Worm (Caenorhabditis elegans) whole organism, L1 larva: ENCODE results near the gene mab-5.

ENCODE experiments used
- C04F5.9 ChIP-seq: sonication (generic microtip); optimal IDR thresholded peaks from 2 replicates; lab custom pipeline; 2016; ENCODE audit warnings: missing genetic modification characterization, missing compliant biosample characterization
- C34B4.2 ChIP-seq: sonication (generic microtip); optimal IDR thresholded peaks from 2 replicates; lab custom pipeline; 2017; ENCODE audit warnings: mild to moderate bottlenecking, missing genetic modification characterization, missing compliant biosample characterization
- Y116A8C.19 ChIP-seq: sonication (generic microtip); optimal IDR thresholded peaks from 2 replicates; lab custom pipeline; 2016; ENCODE audit warnings: missing compliant biosample characterization, missing genetic modification characterization, borderline replicate concordance
- aly-2 ChIP-seq: fragments of 150-350 bp; optimal IDR thresholded peaks from 2 replicates; lab custom pipeline; 2014; ENCODE audit warnings: missing biosample characterization, missing genetic modification characterization
- blmp-1 ChIP-seq: fragments of 150-350 bp; optimal IDR thresholded peaks from 2 replicates; lab custom pipeline; 2014; ENCODE audit warnings: missing biosample characterization, missing genetic modification characterization
- ceh-8 ChIP-seq: fragments of 200-800 bp; sonication (Bioruptor generic); optimal IDR thresholded peaks from 2 replicates; lab custom pipeline; 2018; ENCODE audit warnings: mild to moderate bottlenecking, missing genetic modification characterization, moderate library complexity, missing compliant biosample characterization
- ceh-82 ChIP-seq, 3 experiments: fragments of 150-350 bp in 1 of 3; sonication (generic microtip) in 2 of 3; optimal IDR thresholded peaks; 2 replicates each; lab custom pipeline; 2014 to 2017; ENCODE audit warnings: missing biosample characterization in 3 of 3, missing genetic modification characterization in 3 of 3
- ces-1 ChIP-seq: fragments of 150-350 bp; optimal IDR thresholded peaks from 2 replicates; lab custom pipeline; 2014; ENCODE audit warnings: missing biosample characterization, missing genetic modification reagents, missing genetic modification characterization
- dsc-1 ChIP-seq: sonication (generic microtip); optimal IDR thresholded peaks from 2 replicates; lab custom pipeline; 2016; ENCODE audit warnings: mild to moderate bottlenecking, missing genetic modification characterization, missing compliant biosample characterization
- efl-1 ChIP-seq, 4 experiments: fragments of 150-350 bp; optimal IDR thresholded peaks in 3 of 4; peaks in 1 of 4; 1 replicate in 1 of 4; 2 replicates in 3 of 4; lab custom pipeline; 2014; ENCODE audit warnings: missing biosample characterization in 2 of 4, missing genetic modification characterization in 2 of 4, missing genetic modification reagents in 2 of 4
- egl-13 ChIP-seq: sonication (generic microtip); optimal IDR thresholded peaks from 2 replicates; lab custom pipeline; 2016; ENCODE audit warnings: missing genotype, missing genetic modification reagents, missing genetic modification characterization, missing compliant biosample characterization
- egl-27 ChIP-seq, 2 experiments: fragments of 150-350 bp in 1 of 2; sonication (generic microtip); optimal IDR thresholded peaks; 3 replicates each; lab custom pipeline; 2017 to 2018; ENCODE audit warnings: missing biosample characterization in 2 of 2, missing genetic modification characterization in 2 of 2, missing genetic modification reagents in 2 of 2
- elt-2 ChIP-seq: sonication (generic microtip); optimal IDR thresholded peaks from 2 replicates; lab custom pipeline; 2016; ENCODE audit warnings: missing genetic modification characterization, mild to moderate bottlenecking, inconsistent platforms, missing compliant biosample characterization, missing genetic modification reagents
- fkh-10 ChIP-seq: sonication (generic microtip); optimal IDR thresholded peaks from 2 replicates; lab custom pipeline; 2017; ENCODE audit warnings: missing biosample characterization, missing genetic modification reagents, missing genetic modification characterization
- fkh-4 ChIP-seq: sonication (generic microtip); optimal IDR thresholded peaks from 2 replicates; lab custom pipeline; 2016; ENCODE audit warnings: missing compliant biosample characterization, missing genetic modification characterization, borderline replicate concordance
- fos-1 ChIP-seq: fragments of 150-350 bp; optimal IDR thresholded peaks from 2 replicates; lab custom pipeline; 2014; ENCODE audit warnings: missing biosample characterization, missing genetic modification characterization
- grh-1 ChIP-seq: fragments of 200-800 bp; sonication (Bioruptor generic); IDR thresholded peaks from 2 replicates; pipeline ENCODE4 v1.3.6; 2022; ENCODE audit warnings: missing genetic modification reagents, missing genetic modification characterization, missing compliant biosample characterization
- hlh-17 ChIP-seq: fragments of 200-800 bp; sonication (Bioruptor generic); optimal IDR thresholded peaks from 2 replicates; lab custom pipeline; 2018; ENCODE audit warnings: missing genetic modification characterization, mild to moderate bottlenecking, missing compliant biosample characterization, moderate library complexity, borderline replicate concordance
- hpl-2 ChIP-seq: fragments of 150-350 bp; optimal IDR thresholded peaks from 2 replicates; lab custom pipeline; 2014; ENCODE audit warnings: missing biosample characterization, missing genetic modification reagents, missing genetic modification characterization
- irx-1 ChIP-seq: sonication (generic microtip); optimal IDR thresholded peaks from 2 replicates; lab custom pipeline; 2016; ENCODE audit warnings: missing genetic modification characterization, missing compliant biosample characterization
- isw-1 ChIP-seq: fragments of 200-800 bp; sonication (Bioruptor generic); IDR thresholded peaks from 2 replicates; pipeline ENCODE4 v1.3.6; 2022; ENCODE audit warnings: missing genetic modification characterization, missing compliant biosample characterization
- jun-1 ChIP-seq: fragments of 150-350 bp; optimal IDR thresholded peaks from 2 replicates; lab custom pipeline; 2014; ENCODE audit warnings: missing biosample characterization, missing genetic modification reagents, missing genetic modification characterization
- lin-14 ChIP-seq: fragments of 200-800 bp; sonication (Bioruptor generic); optimal IDR thresholded peaks from 2 replicates; lab custom pipeline; 2018; ENCODE audit warnings: mild to moderate bottlenecking, missing genetic modification characterization, moderate library complexity, missing compliant biosample characterization
- lin-35 ChIP-seq, 2 experiments: fragments of 150-350 bp; optimal IDR thresholded peaks; 2 replicates each; lab custom pipeline; 2014; ENCODE audit warnings: missing biosample characterization in 2 of 2, missing genetic modification characterization in 2 of 2, missing genetic modification reagents in 2 of 2
- lir-3 ChIP-seq: sonication (generic microtip); optimal IDR thresholded peaks from 2 replicates; lab custom pipeline; 2016; ENCODE audit warnings: mild to moderate bottlenecking, missing genetic modification characterization, moderate library complexity, missing compliant biosample characterization; ENCODE audit not compliant: poor library complexity
- lsy-2 ChIP-seq, 2 experiments: fragments of 150-350 bp; optimal IDR thresholded peaks; 2 replicates each; lab custom pipeline; 2014; ENCODE audit warnings: missing biosample characterization in 2 of 2, missing genetic modification characterization in 2 of 2
- mep-1 ChIP-seq: fragments of 150-350 bp; optimal IDR thresholded peaks from 2 replicates; lab custom pipeline; 2014; ENCODE audit warnings: missing biosample characterization, missing genetic modification characterization
- nhr-19 ChIP-seq: fragments of 200-800 bp; sonication (Bioruptor generic); conservative IDR thresholded peaks from 2 replicates; pipeline ENCODE4 v1.3.6; 2022; ENCODE audit warnings: missing genetic modification characterization, missing compliant biosample characterization
- nhr-20 ChIP-seq: sonication (generic microtip); optimal IDR thresholded peaks from 2 replicates; lab custom pipeline; 2016; ENCODE audit warnings: mild to moderate bottlenecking, missing genetic modification characterization, missing compliant biosample characterization
- nhr-47 ChIP-seq: sonication (generic microtip); optimal IDR thresholded peaks from 2 replicates; lab custom pipeline; 2016; ENCODE audit warnings: mild to moderate bottlenecking, missing genetic modification characterization, moderate library complexity, missing compliant biosample characterization
- nhr-71 ChIP-seq: sonication (generic microtip); optimal IDR thresholded peaks from 2 replicates; lab custom pipeline; 2016; ENCODE audit warnings: mild to moderate bottlenecking, missing genetic modification characterization, moderate library complexity, missing compliant biosample characterization
- nhr-84 ChIP-seq: sonication (generic microtip); optimal IDR thresholded peaks from 2 replicates; lab custom pipeline; 2017; ENCODE audit warnings: missing biosample characterization, missing genetic modification characterization
- nhr-85 ChIP-seq: sonication (generic microtip); peaks from one replicate; lab custom pipeline; 2016; ENCODE audit warnings: missing genetic modification characterization, inconsistent platforms, missing compliant biosample characterization
- nhr-90 ChIP-seq: sonication (generic microtip); optimal IDR thresholded peaks from 2 replicates; lab custom pipeline; 2016; ENCODE audit warnings: mild to moderate bottlenecking, missing genetic modification characterization, missing compliant biosample characterization; ENCODE audit not compliant: poor library complexity
- pqm-1 ChIP-seq: sonication (generic microtip); optimal IDR thresholded peaks from 3 replicates; lab custom pipeline; 2017; ENCODE audit warnings: missing biosample characterization, missing genetic modification characterization
- rnt-1 ChIP-seq: sonication (generic microtip); optimal IDR thresholded peaks from 2 replicates; lab custom pipeline; 2016; ENCODE audit warnings: mild to moderate bottlenecking, missing genetic modification characterization, moderate library complexity, missing compliant biosample characterization
- snu-23 ChIP-seq: sonication (generic microtip); optimal IDR thresholded peaks from 2 replicates; lab custom pipeline; 2016; ENCODE audit warnings: missing genetic modification characterization, missing compliant biosample characterization
- sptf-1 ChIP-seq: fragments of 150-350 bp; optimal IDR thresholded peaks from 2 replicates; lab custom pipeline; 2014; ENCODE audit warnings: missing biosample characterization, missing genetic modification characterization
- tbx-2 ChIP-seq: sonication (generic microtip); optimal IDR thresholded peaks from 2 replicates; lab custom pipeline; 2016; ENCODE audit warnings: missing genetic modification characterization, missing compliant biosample characterization
- vab-15 ChIP-seq: sonication (generic microtip); optimal IDR thresholded peaks from 2 replicates; lab custom pipeline; 2017; ENCODE audit warnings: missing genotype, mild to moderate bottlenecking, missing genetic modification characterization, missing compliant biosample characterization
- xbp-1 ChIP-seq: sonication (generic microtip); optimal IDR thresholded peaks from 2 replicates; lab custom pipeline; 2016; ENCODE audit warnings: missing genetic modification characterization, missing compliant biosample characterization
- zip-4 ChIP-seq: fragments of 200-800 bp; sonication (Bioruptor generic); optimal IDR thresholded peaks from 2 replicates; lab custom pipeline; 2018; ENCODE audit warnings: mild to moderate bottlenecking, missing genetic modification characterization, moderate library complexity, missing compliant biosample characterization
- ztf-11 ChIP-seq, 2 experiments: sonication (generic microtip); optimal IDR thresholded peaks; 2 replicates each; lab custom pipeline; 2016 to 2017; ENCODE audit warnings: missing genetic modification characterization in 2 of 2, missing biosample characterization in 1 of 2, missing compliant biosample characterization in 1 of 2

mab-5 gene

ce11 chrIII:7790522-7790921 is 7.3 kb upstream of the mab-5 start:
- no peak for TF ChIP-seq fkh-10 (GFP tag; lab: Kevin White, UChicago)
- TF ChIP-seq efl-1 (optimal IDR thresholded peaks at IDR 0.05; lab: Kevin White, UChicago) = no peak
- peak in 1 of 2 experiments; percentile 64 for TF ChIP-seq efl-1 (GFP tag; optimal IDR thresholded peaks at IDR 0.05 in 1 of 2; lab: Kevin White, UChicago)
- peak; percentile 33; the same call in 1 of the 2 replicates for TF ChIP-seq nhr-19
- TF ChIP-seq isw-1 (GFP tag; lab: Robert Waterston, UW) = no peak
- no peak for TF ChIP-seq ceh-8 (GFP tag; lab: Kevin White, UChicago)
- TF ChIP-seq lir-3 (tag; lab: Kevin White, UChicago) = no peak
- peak; percentile 66 for TF ChIP-seq rnt-1 (tag; lab: Kevin White, UChicago)
- peak; percentile 76 for TF ChIP-seq nhr-85 (tag; lab: Kevin White, UChicago)
- TF ChIP-seq lsy-2 (tag; optimal IDR thresholded peaks at IDR 0.05; lab: Kevin White, UChicago) = peak; percentile 60 to 81
- TF ChIP-seq snu-23 (GFP tag; lab: Kevin White, UChicago) = peak; percentile 21
- peak; percentile 65 for TF ChIP-seq nhr-71 (tag; lab: Kevin White, UChicago)
- TF ChIP-seq xbp-1 (tag; lab: Kevin White, UChicago) = no peak
- no peak for TF ChIP-seq fos-1
- no peak for TF ChIP-seq egl-13
- no peak for TF ChIP-seq Y116A8C.19
- TF ChIP-seq ztf-11 (tag; optimal IDR thresholded peaks at IDR 0.05; lab: Kevin White, UChicago) = peak in 1 of 2 experiments; percentile 16
- TF ChIP-seq dsc-1 (tag; lab: Kevin White, UChicago) = no peak
- no peak for TF ChIP-seq jun-1
- no peak for TF ChIP-seq zip-4 (GFP tag; lab: Kevin White, UChicago)
- no peak for TF ChIP-seq lin-35 (GFP tag; optimal IDR thresholded peaks at IDR 0.05; lab: Kevin White, UChicago)
- TF ChIP-seq hlh-17 = no peak
- TF ChIP-seq blmp-1 (tag; lab: Kevin White, UChicago) = no peak
- no peak for TF ChIP-seq pqm-1
- TF ChIP-seq mep-1 (tag; lab: Kevin White, UChicago) = no peak
- no peak for TF ChIP-seq C04F5.9 (tag; lab: Kevin White, UChicago)
- TF ChIP-seq vab-15 (tag; lab: Kevin White, UChicago) = peak; percentile 5
- TF ChIP-seq lin-14 (GFP tag; lab: Kevin White, UChicago) = peak; percentile 56
- no peak for TF ChIP-seq hpl-2 (GFP tag; lab: Kevin White, UChicago)
- TF ChIP-seq aly-2 (tag; lab: Kevin White, UChicago) = no peak
- no peak for TF ChIP-seq nhr-47 (tag; lab: Kevin White, UChicago)
- TF ChIP-seq tbx-2 (tag; lab: Kevin White, UChicago) = peak; percentile 6
- no peak for TF ChIP-seq elt-2 (tag; lab: Kevin White, UChicago)

DNA sequence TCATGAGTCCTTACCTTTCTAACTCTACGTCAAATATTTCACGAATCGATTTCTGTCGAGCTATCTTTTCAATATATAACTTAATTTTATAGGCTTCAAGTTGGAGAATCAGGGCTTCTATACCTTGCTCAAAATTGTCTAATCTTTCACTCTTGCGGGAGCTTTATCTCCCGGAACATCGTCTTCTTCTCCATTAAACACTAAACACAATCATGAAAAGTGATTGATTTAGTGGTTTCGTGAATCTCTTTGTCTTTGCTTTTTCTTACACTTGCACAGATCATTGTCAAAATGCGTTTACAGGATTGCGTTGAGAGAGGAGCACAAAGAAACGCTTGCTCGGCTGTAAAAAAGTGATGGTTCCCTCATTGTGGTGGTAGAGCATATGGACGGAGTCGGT is 5.2 kb upstream of the mab-5 start:
- TF ChIP-seq nhr-84 (no peak), rnt-1 (tag; lab: Kevin White, UChicago) (peak; percentile 22)

ce11 chrIII:7784201-7784600 is 947 bp upstream of the mab-5 start:
- peak; percentile 40 for TF ChIP-seq vab-15 (tag; lab: Kevin White, UChicago)
- peak; percentile 52 to 61 for TF ChIP-seq lsy-2 (tag; optimal IDR thresholded peaks at IDR 0.05; lab: Kevin White, UChicago)
- TF ChIP-seq tbx-2 (tag; lab: Kevin White, UChicago) = peak; percentile 29
- TF ChIP-seq C34B4.2 = no peak
- TF ChIP-seq ces-1 (GFP tag; lab: Kevin White, UChicago) = no peak
- peak; percentile 76 for TF ChIP-seq nhr-85 (tag; lab: Kevin White, UChicago)
- TF ChIP-seq irx-1 = peak; percentile 24
- TF ChIP-seq blmp-1 (tag; lab: Kevin White, UChicago) = peak; percentile 2
- no peak for TF ChIP-seq lir-3 (tag; lab: Kevin White, UChicago)
- TF ChIP-seq grh-1 (GFP tag; lab: Robert Waterston, UW) = no peak
- TF ChIP-seq nhr-71 (tag; lab: Kevin White, UChicago) = peak; percentile 55
- no peak for TF ChIP-seq C04F5.9 (tag; lab: Kevin White, UChicago)
- peak; percentile 79 for TF ChIP-seq dsc-1 (tag; lab: Kevin White, UChicago)
- TF ChIP-seq snu-23 (GFP tag; lab: Kevin White, UChicago) = peak; percentile 13
- TF ChIP-seq lin-14 (GFP tag; lab: Kevin White, UChicago) = peak; percentile 44
- no peak for TF ChIP-seq ceh-82 (tag; optimal IDR thresholded peaks at IDR 0.05; lab: Kevin White, UChicago)
- peak; percentile 8 for TF ChIP-seq nhr-20 (tag; lab: Kevin White, UChicago)
- peak in 1 of 2 experiments; percentile 54 for TF ChIP-seq ztf-11 (tag; optimal IDR thresholded peaks at IDR 0.05; lab: Kevin White, UChicago)
- peak; percentile 7 for TF ChIP-seq nhr-90 (tag; lab: Kevin White, UChicago)
- TF ChIP-seq fkh-4 (tag; lab: Kevin White, UChicago) = peak; percentile 47
- TF ChIP-seq sptf-1 (tag; lab: Kevin White, UChicago) = no peak
- TF ChIP-seq egl-27 (tag; optimal IDR thresholded peaks at IDR 0.05; lab: Kevin White, UChicago) = no peak
- no peak for TF ChIP-seq nhr-19
- TF ChIP-seq rnt-1 (tag; lab: Kevin White, UChicago) = peak; percentile 67
